Fruit fly (Drosophila melanogaster) whole organism, embryonic: ENCODE data around the gene Tcs6.

Source experiments
- Ada2b ChIP-seq: fragments of 200-800 bp; sonication (Bioruptor generic); IDR thresholded peaks from 2 replicates; pipeline ENCODE4 v1.3.6; 2022; ENCODE audit warnings: missing biosample characterization, missing genetic modification characterization
- Atf6 ChIP-seq: fragments of 200-800 bp; sonication (Bioruptor generic); IDR thresholded peaks from 2 replicates; pipeline ENCODE4 v1.3.6; 2022; ENCODE audit warnings: missing biosample characterization, missing genetic modification characterization
- Bdp1 ChIP-seq: fragments of 200-800 bp; sonication (Bioruptor generic); optimal IDR thresholded peaks from 3 replicates; lab custom pipeline; 2016; ENCODE audit warnings: missing biosample characterization, missing genetic modification characterization
- CG1024 ChIP-seq: fragments of 200-800 bp; sonication (Bioruptor generic); IDR thresholded peaks from 2 replicates; pipeline ENCODE4 v1.3.6; 2022; ENCODE audit warnings: missing biosample characterization, missing genetic modification characterization
- CG10543 ChIP-seq: fragments of 200-800 bp; sonication (Bioruptor generic); optimal IDR thresholded peaks from 3 replicates; lab custom pipeline; 2017; ENCODE audit warnings: missing biosample characterization, mild to moderate bottlenecking, missing genetic modification characterization, moderate library complexity
- CG11247 ChIP-seq: fragments of 200-800 bp; sonication (Bioruptor generic); IDR thresholded peaks from 2 replicates; pipeline ENCODE4 v1.3.6; 2022; ENCODE audit warnings: missing biosample characterization, missing genetic modification characterization
- CG11456 ChIP-seq: fragments of 200-800 bp; sonication (Bioruptor generic); IDR thresholded peaks from 3 replicates; pipeline ENCODE4 v1.3.6; 2022; ENCODE audit warnings: missing biosample characterization, missing genetic modification characterization
- CG11504 ChIP-seq: fragments of 200-800 bp; sonication (Bioruptor generic); optimal IDR thresholded peaks from 3 replicates; lab custom pipeline; 2019; ENCODE audit warnings: missing biosample characterization, mild to moderate bottlenecking, missing genetic modification characterization, moderate library complexity
- CG11560 ChIP-seq: fragments of 200-800 bp; sonication (Bioruptor generic); IDR thresholded peaks from 3 replicates; pipeline ENCODE4 v1.3.6; 2022; ENCODE audit warnings: missing biosample characterization, missing genetic modification characterization
- CG14667 ChIP-seq: fragments of 200-800 bp; sonication (Bioruptor generic); IDR thresholded peaks from 2 replicates; pipeline ENCODE4 v1.3.6; 2022; ENCODE audit warnings: missing biosample characterization, missing genetic modification characterization
- CG14860 ChIP-seq: fragments of 200-800 bp; sonication (Bioruptor generic); IDR thresholded peaks from 3 replicates; pipeline ENCODE4 v1.3.6; 2022; ENCODE audit warnings: missing biosample characterization, missing genetic modification characterization; ENCODE audit not compliant: partially characterized antibody
- CG1529 ChIP-seq: fragments of 200-800 bp; sonication (Bioruptor generic); optimal IDR thresholded peaks from 3 replicates; lab custom pipeline; 2018; ENCODE audit warnings: missing biosample characterization, missing genetic modification characterization
- CG1602 ChIP-seq: fragments of 200-800 bp; sonication (Bioruptor generic); optimal IDR thresholded peaks from 3 replicates; lab custom pipeline; 2016; ENCODE audit warnings: missing biosample characterization, missing genetic modification characterization
- CG17328 ChIP-seq: fragments of 200-800 bp; sonication (Bioruptor generic); IDR thresholded peaks from 2 replicates; pipeline ENCODE4 v1.3.6; 2022; ENCODE audit warnings: missing biosample characterization, missing genetic modification characterization
- CG17568 ChIP-seq: fragments of 200-800 bp; sonication (Bioruptor generic); optimal IDR thresholded peaks from 2 replicates; lab custom pipeline; 2018; ENCODE audit warnings: missing biosample characterization, mild to moderate bottlenecking, missing genetic modification characterization, moderate library complexity
- CG17612 ChIP-seq: fragments of 200-800 bp; sonication (Bioruptor generic); IDR thresholded peaks from 2 replicates; pipeline ENCODE4 v1.3.6; 2022; ENCODE audit warnings: missing biosample characterization, missing genetic modification characterization
- CG17802 ChIP-seq: fragments of 200-800 bp; sonication (Bioruptor generic); optimal IDR thresholded peaks from 2 replicates; lab custom pipeline; 2018; ENCODE audit warnings: missing biosample characterization, mild to moderate bottlenecking, missing genetic modification characterization, moderate library complexity
- CG18764 ChIP-seq: fragments of 200-800 bp; sonication (Bioruptor generic); optimal IDR thresholded peaks from 3 replicates; lab custom pipeline; 2016; ENCODE audit warnings: missing biosample characterization, missing genetic modification characterization
- CG3847 ChIP-seq: fragments of 200-800 bp; sonication (Bioruptor generic); IDR thresholded peaks from 2 replicates; pipeline ENCODE4 v1.3.6; 2022; ENCODE audit warnings: missing biosample characterization, missing genetic modification characterization
- CG5245 ChIP-seq: fragments of 200-800 bp; sonication (Bioruptor generic); optimal IDR thresholded peaks from 3 replicates; lab custom pipeline; 2016; ENCODE audit warnings: missing biosample characterization, missing genetic modification characterization
- CG8290 ChIP-seq, 3 experiments: fragments of 200-800 bp; sonication (Bioruptor generic); optimal IDR thresholded peaks; 2 replicates each; lab custom pipeline; 2016 to 2019; ENCODE audit warnings: missing biosample characterization in 3 of 3, missing genetic modification characterization in 3 of 3, mild to moderate bottlenecking in 2 of 3, moderate library complexity in 1 of 3
- CTCF ChIP-seq: fragments of 200-800 bp; sonication (Bioruptor generic); optimal IDR thresholded peaks from 2 replicates; lab custom pipeline; 2017; ENCODE audit warnings: missing biosample characterization, mild to moderate bottlenecking, missing genetic modification characterization, moderate library complexity
- D ChIP-seq, 2 experiments: fragments of 200-800 bp in 1 of 2; fragments of >200 bp in 1 of 2; sonication (Bioruptor generic) in 1 of 2; optimal IDR thresholded peaks; 2 replicates in 1 of 2; 3 replicates in 1 of 2; lab custom pipeline; 2017; ENCODE audit warnings: mild to moderate bottlenecking in 1 of 2, missing biosample characterization in 1 of 2, missing genetic modification characterization in 1 of 2, missing genetic modification reagents in 1 of 2
- Drgx ChIP-seq: fragments of 200-800 bp; sonication (Bioruptor generic); IDR thresholded peaks from 2 replicates; pipeline ENCODE4 v1.3.6; 2022; ENCODE audit warnings: missing biosample characterization, missing genetic modification characterization
- ERR ChIP-seq: fragments of 200-800 bp; sonication (Bioruptor generic); optimal IDR thresholded peaks from 2 replicates; lab custom pipeline; 2016; ENCODE audit warnings: missing biosample characterization, missing genetic modification characterization
- Fer3 ChIP-seq: fragments of 200-800 bp; sonication (Bioruptor generic); optimal IDR thresholded peaks from 2 replicates; lab custom pipeline; 2018; ENCODE audit warnings: missing biosample characterization, mild to moderate bottlenecking, missing genetic modification characterization, moderate library complexity
- Nf-YB ChIP-seq: fragments of 200-800 bp; sonication (Bioruptor generic); optimal IDR thresholded peaks from 3 replicates; lab custom pipeline; 2019; ENCODE audit warnings: missing biosample characterization, mild to moderate bottlenecking, missing genetic modification characterization, moderate library complexity
- PHDP ChIP-seq: fragments of 200-800 bp; sonication (Bioruptor generic); optimal IDR thresholded peaks from 3 replicates; lab custom pipeline; 2018; ENCODE audit warnings: missing biosample characterization, mild to moderate bottlenecking, missing genetic modification characterization, moderate library complexity
- Rfx ChIP-seq: fragments of 200-800 bp; sonication (Bioruptor generic); IDR thresholded peaks from 2 replicates; pipeline ENCODE4 v1.3.6; 2022; ENCODE audit warnings: missing biosample characterization, missing genetic modification characterization
- Six4 ChIP-seq: fragments of 200-800 bp; sonication (Bioruptor generic); optimal IDR thresholded peaks from 2 replicates; lab custom pipeline; 2016; ENCODE audit warnings: missing biosample characterization, missing genetic modification characterization
- Xrp1 ChIP-seq: fragments of 200-800 bp; sonication (Bioruptor generic); IDR thresholded peaks from 2 replicates; pipeline ENCODE4 v1.3.6; 2022; ENCODE audit warnings: missing biosample characterization, missing genetic modification characterization
- ash1 ChIP-seq: fragments of 200-800 bp; sonication (Bioruptor generic); optimal IDR thresholded peaks from 2 replicates; lab custom pipeline; 2018; ENCODE audit warnings: missing biosample characterization, mild to moderate bottlenecking, missing genetic modification characterization
- bsh ChIP-seq, 2 experiments: fragments of 200-800 bp; sonication (Bioruptor generic); optimal IDR thresholded peaks; 2 replicates each; lab custom pipeline; 2017 to 2018; ENCODE audit warnings: mild to moderate bottlenecking in 2 of 2, missing biosample characterization in 2 of 2, missing genetic modification characterization in 2 of 2, moderate library complexity in 1 of 2
- en ChIP-seq: fragments of 200-800 bp; sonication (Bioruptor generic); optimal IDR thresholded peaks from 2 replicates; lab custom pipeline; 2016; ENCODE audit warnings: missing biosample characterization, missing genetic modification characterization
- ind ChIP-seq: fragments of 200-800 bp; sonication (Bioruptor generic); optimal IDR thresholded peaks from 3 replicates; lab custom pipeline; 2016; ENCODE audit warnings: missing biosample characterization, missing genetic modification characterization
- jigr1 ChIP-seq: fragments of 200-800 bp; sonication (Bioruptor generic); IDR thresholded peaks from 3 replicates; pipeline ENCODE4 v1.3.6; 2022; ENCODE audit warnings: missing biosample characterization, missing genetic modification characterization
- nmo ChIP-seq: fragments of 200-800 bp; sonication (Bioruptor generic); optimal IDR thresholded peaks from 2 replicates; lab custom pipeline; 2018; ENCODE audit warnings: missing biosample characterization, mild to moderate bottlenecking, missing genetic modification characterization, moderate library complexity
- psq ChIP-seq: fragments of 200-800 bp; sonication (Bioruptor generic); optimal IDR thresholded peaks from 2 replicates; lab custom pipeline; 2017; ENCODE audit warnings: missing biosample characterization, missing genetic modification characterization
- sisA ChIP-seq: fragments of 200-800 bp; sonication (Bioruptor generic); IDR thresholded peaks from 2 replicates; pipeline ENCODE4 v1.3.6; 2022; ENCODE audit warnings: missing biosample characterization, missing genetic modification characterization
- sna ChIP-seq: fragments of 200-800 bp; sonication (Bioruptor generic); IDR thresholded peaks from 2 replicates; pipeline ENCODE4 v1.3.6; 2022; ENCODE audit warnings: missing biosample characterization, missing genetic modification characterization; ENCODE audit not compliant: partially characterized antibody
- so ChIP-seq: fragments of 200-800 bp; sonication (Bioruptor generic); IDR thresholded peaks from 3 replicates; pipeline ENCODE4 v1.3.6; 2022; ENCODE audit warnings: missing biosample characterization, missing genetic modification characterization
- ssp ChIP-seq: fragments of 200-800 bp; sonication (Bioruptor generic); IDR thresholded peaks from 2 replicates; pipeline ENCODE4 v1.3.6; 2022; ENCODE audit warnings: missing biosample characterization, missing genetic modification characterization
- stwl ChIP-seq: fragments of 200-800 bp; sonication (Bioruptor generic); optimal IDR thresholded peaks from 3 replicates; lab custom pipeline; 2018; ENCODE audit warnings: missing biosample characterization, mild to moderate bottlenecking, missing genetic modification characterization, moderate library complexity
- tap ChIP-seq: fragments of 200-800 bp; optimal IDR thresholded peaks from 3 replicates; lab custom pipeline; 2019; ENCODE audit warnings: missing biosample characterization, mild to moderate bottlenecking, missing genetic modification characterization, moderate library complexity
- tio ChIP-seq: fragments of 200-800 bp; sonication (Bioruptor generic); optimal IDR thresholded peaks from 2 replicates; lab custom pipeline; 2017; ENCODE audit warnings: missing biosample characterization, missing genetic modification characterization, inconsistent platforms
- tll ChIP-seq, 2 experiments: fragments of 200-800 bp in 1 of 2; fragments of >200 bp in 1 of 2; sonication (Bioruptor generic) in 1 of 2; optimal IDR thresholded peaks; 2 replicates each; lab custom pipeline; 2017 to 2019; ENCODE audit warnings: missing biosample characterization in 2 of 2, missing genetic modification characterization in 2 of 2, mild to moderate bottlenecking in 1 of 2, moderate library complexity in 1 of 2
- unc-4 ChIP-seq: fragments of 200-800 bp; sonication (Bioruptor generic); IDR thresholded peaks from 2 replicates; pipeline ENCODE4 v1.3.6; 2022; ENCODE audit warnings: missing biosample characterization, missing genetic modification characterization; ENCODE audit not compliant: partially characterized antibody
- zen2 ChIP-seq: fragments of 200-800 bp; sonication (Bioruptor generic); IDR thresholded peaks from 3 replicates; pipeline ENCODE4 v1.3.6; 2022; ENCODE audit warnings: missing biosample characterization, missing genetic modification characterization; ENCODE audit not compliant: partially characterized antibody

The Tcs6 gene

dm6 chr3R:26081380-26081991 is 23.5 kb upstream of the Tcs6 start (continued):
- no peak for TF ChIP-seq unc-4 (GFP tag; lab: Robert Waterston, UW)
- peak; percentile 22; the same call in 1 of the 2 replicates for TF ChIP-seq CG3847
- TF ChIP-seq psq (GFP tag; lab: Kevin White, UChicago), result no peak
- TF ChIP-seq D (optimal IDR thresholded peaks at IDR 0.05; lab: Kevin White, UChicago), result no peak
- TF ChIP-seq D (GFP tag; optimal IDR thresholded peaks at IDR 0.05; lab: Kevin White, UChicago), result peak; percentile 54
- peak; percentile 30 for TF ChIP-seq stwl
- peak; percentile 60; the same call in 1 of the 2 replicates for TF ChIP-seq CG17328
- peak; percentile 30 for TF ChIP-seq CG17568
- peak; percentile 33 for TF ChIP-seq CG5245 (GFP tag; lab: Kevin White, UChicago)
- 0 out of 2 replicates have a peak, but pooled peaks have one; percentile 34 for TF ChIP-seq CG14667 (GFP tag; lab: Robert Waterston, UW)
- no peak for TF ChIP-seq ERR (GFP tag; lab: Kevin White, UChicago)
- TF ChIP-seq en (GFP tag; lab: Kevin White, UChicago), result no peak
- TF ChIP-seq CG14860 (GFP tag; lab: Robert Waterston, UW), result no peak
- peak; percentile 35 for TF ChIP-seq Fer3 (tag; lab: Kevin White, UChicago)
- TF ChIP-seq Xrp1 (GFP tag; lab: Robert Waterston, UW), result peak; percentile 82
- peak; percentile 3 for TF ChIP-seq Six4 (GFP tag; lab: Kevin White, UChicago)
- 0 out of 3 replicates have a peak, but pooled peaks have one; percentile 54 for TF ChIP-seq so
- no peak for TF ChIP-seq CG8290 (GFP tag; optimal IDR thresholded peaks at IDR 0.05; lab: Kevin White, UChicago)
- TF ChIP-seq CG8290 (tag; optimal IDR thresholded peaks at IDR 0.05; lab: Kevin White, UChicago), result no peak
- TF ChIP-seq CG17612 (GFP tag; lab: Robert Waterston, UW), result no peak
- TF ChIP-seq bsh (GFP tag; optimal IDR thresholded peaks at IDR 0.05; lab: Kevin White, UChicago), result peak; percentile 31 to 84
- peak; percentile 73 for TF ChIP-seq nmo
- TF ChIP-seq sna (GFP tag; lab: Robert Waterston, UW), result no peak
- TF ChIP-seq CG1024 (GFP tag; lab: Robert Waterston, UW), result peak; percentile 54; the same call in 1 of the 2 replicates
- TF ChIP-seq tll (GFP tag; optimal IDR thresholded peaks at IDR 0.05; lab: Kevin White, UChicago), result no peak
- peak; percentile 45 for TF ChIP-seq CG1529 (GFP tag; lab: Kevin White, UChicago)
- TF ChIP-seq tio (GFP tag; lab: Kevin White, UChicago), result peak; percentile 24
- TF ChIP-seq Drgx (GFP tag; lab: Robert Waterston, UW), result 0 out of 2 replicates have a peak, but pooled peaks have one; percentile 38
- 0 out of 2 replicates have a peak, but pooled peaks have one; percentile 30 for TF ChIP-seq ssp (GFP tag; lab: Robert Waterston, UW)
- TF ChIP-seq PHDP (tag; lab: Kevin White, UChicago), result no peak
- no peak for TF ChIP-seq CTCF
- peak; percentile 48 for TF ChIP-seq ind (GFP tag; lab: Kevin White, UChicago)
- TF ChIP-seq jigr1 (GFP tag; lab: Robert Waterston, UW), result no peak
- peak; percentile 39; the same call in 1 of the 2 replicates for TF ChIP-seq Ada2b
- TF ChIP-seq ash1 (GFP tag; lab: Kevin White, UChicago), result no peak
- TF ChIP-seq Rfx, result 0 out of 2 replicates have a peak, but pooled peaks have one; percentile 14
- TF ChIP-seq CG11504 (tag; lab: Kevin White, UChicago), result peak; percentile 77
- TF ChIP-seq CG11560 (tag; lab: Robert Waterston, UW), result 0 out of 3 replicates have a peak, but pooled peaks have one; percentile 39
- peak; percentile 32 for TF ChIP-seq Nf-YB (GFP tag; lab: Kevin White, UChicago)
- peak; percentile 32 for TF ChIP-seq CG1602 (GFP tag; lab: Kevin White, UChicago)
- peak; percentile 36 for TF ChIP-seq tap (tag; lab: Kevin White, UChicago)
- peak; percentile 13 for TF ChIP-seq CG18764 (GFP tag; lab: Kevin White, UChicago)
- 0 out of 2 replicates have a peak, but pooled peaks have one; percentile 29 for TF ChIP-seq CG11247 (GFP tag; lab: Robert Waterston, UW)
- no peak for TF ChIP-seq zen2 (GFP tag; lab: Robert Waterston, UW)
- peak; percentile 8 for TF ChIP-seq CG17802 (tag; lab: Kevin White, UChicago)
- TF ChIP-seq Bdp1 (GFP tag; lab: Kevin White, UChicago), result peak; percentile 2
- peak; percentile 35; the same call in 1 of the 2 replicates for TF ChIP-seq Atf6 (GFP tag; lab: Robert Waterston, UW)
- TF ChIP-seq CG10543 (GFP tag; lab: Kevin White, UChicago), result no peak
- no peak for TF ChIP-seq CG11456 (GFP tag; lab: Robert Waterston, UW)
- peak; percentile 47; the same call in 1 of the 2 replicates for TF ChIP-seq sisA
